Fruit fly (Drosophila melanogaster): ENCODE measurements around the gene CG15239.

The CG15239 gene

DNA sequence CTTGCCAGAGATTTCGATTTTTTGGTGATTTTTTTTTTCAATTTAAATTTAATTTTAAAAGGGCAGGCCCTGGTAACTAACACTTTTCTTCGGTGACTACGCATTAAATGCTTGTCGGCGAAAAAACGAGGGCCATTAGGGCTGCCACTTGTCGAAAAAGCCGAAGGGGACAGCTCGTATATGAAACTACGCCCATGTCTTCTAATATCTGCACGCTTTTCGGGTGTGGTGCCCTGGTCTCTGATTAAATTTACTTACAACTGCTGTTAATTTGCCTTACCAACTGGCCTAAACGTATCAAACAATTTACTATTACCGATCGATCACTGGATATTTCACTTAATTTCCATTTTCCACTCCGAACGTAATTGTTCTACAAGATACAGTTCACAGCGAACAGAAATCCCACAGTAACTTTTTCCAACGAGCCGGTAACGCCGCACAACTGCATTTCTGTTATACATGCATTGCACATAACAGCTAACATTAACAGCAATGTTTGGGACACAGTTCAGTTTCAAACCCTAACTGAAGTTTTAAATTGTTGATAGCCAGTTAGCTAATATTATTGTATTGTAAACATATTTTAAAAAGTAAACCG, 21.5 kb upstream of the CG15239 start (continued):
- TF ChIP-seq CG9609 (GFP tag; optimal IDR thresholded peaks at IDR 0.05), result no peak
- TF ChIP-seq Dad (GFP tag; optimal IDR thresholded peaks at IDR 0.05), result peak; percentile 6
- peak; percentile 61 for TF ChIP-seq Rfx (GFP tag; IDR thresholded peaks at IDR 0.05)
- no peak for TF ChIP-seq croc (GFP tag; conservative IDR thresholded peaks at IDR 0.05)
- TF ChIP-seq BtbVII (GFP tag; optimal IDR thresholded peaks at IDR 0.05), result no peak
- no peak for TF ChIP-seq CG14441 (GFP tag; IDR thresholded peaks at IDR 0.05)
- no peak for TF ChIP-seq fd64A (GFP tag; optimal IDR thresholded peaks at IDR 0.05)
- peak; percentile 17 for TF ChIP-seq Antp (GFP tag; optimal IDR thresholded peaks at IDR 0.05)
- TF ChIP-seq CG9215 (GFP tag; IDR thresholded peaks at IDR 0.05), result 0 out of 2 replicates have a peak, but pooled peaks have one; percentile 37
- no peak for TF ChIP-seq lola (GFP tag; optimal IDR thresholded peaks at IDR 0.05)
- TF ChIP-seq CG3995 (GFP tag; optimal IDR thresholded peaks at IDR 0.05), result peak; percentile 31
- TF ChIP-seq grau (tag; optimal IDR thresholded peaks at IDR 0.05), result peak; percentile 7
- no peak for TF ChIP-seq Rx (GFP tag; IDR thresholded peaks at IDR 0.05)
- TF ChIP-seq Hr39 (optimal IDR thresholded peaks at IDR 0.05), result no peak
- TF ChIP-seq Sry-δ (GFP tag; optimal IDR thresholded peaks at IDR 0.05), result peak; percentile 16
- no peak for TF ChIP-seq CG16815 (GFP tag; optimal IDR thresholded peaks at IDR 0.05)
- no peak for TF ChIP-seq CG10209 (GFP tag; optimal IDR thresholded peaks at IDR 0.05)
- no peak for TF ChIP-seq stc (GFP tag; IDR thresholded peaks at IDR 0.05)
- no peak for TF ChIP-seq lbe (GFP tag; optimal IDR thresholded peaks at IDR 0.05)
- TF ChIP-seq Xrp1 (GFP tag; IDR thresholded peaks at IDR 0.05), result no peak
- TF ChIP-seq CG13775 (GFP tag; optimal IDR thresholded peaks at IDR 0.05), result no peak
- 0 out of 2 replicates have a peak, but pooled peaks have one; percentile 20 for TF ChIP-seq ssp (GFP tag; IDR thresholded peaks at IDR 0.05)
- no peak for TF ChIP-seq usp (GFP tag; optimal IDR thresholded peaks at IDR 0.05)
- TF ChIP-seq CG31388 (GFP tag; optimal IDR thresholded peaks at IDR 0.05), result no peak
- no peak for TF ChIP-seq sna (GFP tag; IDR thresholded peaks at IDR 0.05; ENCODE audit: partially characterized antibody)
- no peak for TF ChIP-seq ac (GFP tag; optimal IDR thresholded peaks at IDR 0.05)
- no peak for TF ChIP-seq tap (tag; optimal IDR thresholded peaks at IDR 0.05)
- TF ChIP-seq Fer3 (tag; optimal IDR thresholded peaks at IDR 0.05), result no peak
- TF ChIP-seq bcd (GFP tag; optimal IDR thresholded peaks at IDR 0.05), result no peak
- TF ChIP-seq cg (GFP tag; optimal IDR thresholded peaks at IDR 0.05), result no peak
- no peak for TF ChIP-seq Stat92E (GFP tag; optimal IDR thresholded peaks at IDR 0.05)
- TF ChIP-seq Dbx (GFP tag; IDR thresholded peaks at IDR 0.05), result peak; percentile 34; the same call in 1 of the 3 replicates
- no peak for TF ChIP-seq D (optimal IDR thresholded peaks at IDR 0.05)
- no peak for TF ChIP-seq D (GFP tag; optimal IDR thresholded peaks at IDR 0.05)
- no peak for TF ChIP-seq Hmx (GFP tag; optimal IDR thresholded peaks at IDR 0.05)
- peak; percentile 36 for TF ChIP-seq CoRest (tag; optimal IDR thresholded peaks at IDR 0.05)
- TF ChIP-seq CG17361 (GFP tag; IDR thresholded peaks at IDR 0.05), result peak; percentile 30; the same call in 1 of the 3 replicates
- no peak for TF ChIP-seq otp (GFP tag; IDR thresholded peaks at IDR 0.05)
- peak; percentile 3 for TF ChIP-seq zen (tag; optimal IDR thresholded peaks at IDR 0.05)
- TF ChIP-seq CG8478 (optimal IDR thresholded peaks at IDR 0.05), result no peak
- peak; percentile 42 for TF ChIP-seq mam (GFP tag; optimal IDR thresholded peaks at IDR 0.05)
- no peak for TF ChIP-seq CG16779 (GFP tag; IDR thresholded peaks at IDR 0.05)
- TF ChIP-seq cato (GFP tag; optimal IDR thresholded peaks at IDR 0.05; ENCODE audit: borderline replicate concordance), result no peak
- TF ChIP-seq crc (GFP tag; optimal IDR thresholded peaks at IDR 0.05), result no peak
- TF ChIP-seq CG2889 (GFP tag; IDR thresholded peaks at IDR 0.05), result no peak
- no peak for TF ChIP-seq CG14667 (GFP tag; IDR thresholded peaks at IDR 0.05)
- no peak for TF ChIP-seq CG6175 (GFP tag; IDR thresholded peaks at IDR 0.05)
- TF ChIP-seq Med (GFP tag), result peak; percentile 86
- TF ChIP-seq phol (tag; optimal IDR thresholded peaks at IDR 0.05), result peak; percentile 8
- TF ChIP-seq CG14710 (tag; optimal IDR thresholded peaks at IDR 0.05), result peak; percentile 10
- peak; percentile 35 for TF ChIP-seq Xbp1 (GFP tag; optimal IDR thresholded peaks at IDR 0.05)
- TF ChIP-seq CG15601 (tag; optimal IDR thresholded peaks at IDR 0.05), result no peak
